Worm (Caenorhabditis elegans) whole organism, L1 larva: Measurements from ENCODE around the gene his-35.
A peak's percentile ranks its signal among the peaks of the same experiment; 100 is the strongest.

Source experiments
- F16B12.6 ChIP-seq: fragments of 150-350 bp; optimal IDR thresholded peaks from 2 replicates; lab custom pipeline; 2014; ENCODE audit warnings: missing biosample characterization, missing genetic modification characterization
- aha-1 ChIP-seq: fragments of 150-350 bp; optimal IDR thresholded peaks from 2 replicates; lab custom pipeline; 2014; ENCODE audit warnings: missing biosample characterization, missing genetic modification characterization
- ama-1 ChIP-seq: fragments of 150-350 bp; optimal IDR thresholded peaks from 2 replicates; lab custom pipeline; 2014
- blmp-1 ChIP-seq: fragments of 150-350 bp; optimal IDR thresholded peaks from 2 replicates; lab custom pipeline; 2014; ENCODE audit warnings: missing biosample characterization, missing genetic modification characterization
- ceh-63 ChIP-seq: fragments of 200-800 bp; sonication (Bioruptor generic); optimal IDR thresholded peaks from 2 replicates; lab custom pipeline; 2018; ENCODE audit warnings: mild to moderate bottlenecking, missing genetic modification characterization, missing compliant biosample characterization
- ceh-82 ChIP-seq, 3 experiments: fragments of 150-350 bp in 1 of 3; sonication (generic microtip) in 2 of 3; optimal IDR thresholded peaks; 2 replicates each; lab custom pipeline; 2014 to 2017; ENCODE audit warnings: missing biosample characterization in 3 of 3, missing genetic modification characterization in 3 of 3
- ceh-88 ChIP-seq: fragments of 200-800 bp; sonication (Bioruptor generic); IDR thresholded peaks from 2 replicates; pipeline ENCODE4 v1.3.6; 2022; ENCODE audit warnings: missing genetic modification characterization, missing compliant biosample characterization
- dpl-1 ChIP-seq, 3 experiments: fragments of 150-350 bp in 2 of 3; sonication (generic microtip) in 1 of 3; optimal IDR thresholded peaks; 2 replicates each; lab custom pipeline; 2014 to 2017; ENCODE audit warnings: missing biosample characterization in 3 of 3, missing genetic modification characterization in 3 of 3, missing genetic modification reagents in 3 of 3
- efl-1 ChIP-seq, 4 experiments: fragments of 150-350 bp; optimal IDR thresholded peaks in 3 of 4; peaks in 1 of 4; 1 replicate in 1 of 4; 2 replicates in 3 of 4; lab custom pipeline; 2014; ENCODE audit warnings: missing biosample characterization in 2 of 4, missing genetic modification characterization in 2 of 4, missing genetic modification reagents in 2 of 4
- efl-3 ChIP-seq: fragments of 200-800 bp; sonication (Bioruptor generic); optimal IDR thresholded peaks from 2 replicates; lab custom pipeline; 2018; ENCODE audit warnings: mild to moderate bottlenecking, missing genetic modification characterization, missing compliant biosample characterization
- egl-13 ChIP-seq: sonication (generic microtip); optimal IDR thresholded peaks from 2 replicates; lab custom pipeline; 2016; ENCODE audit warnings: missing genotype, missing genetic modification reagents, missing genetic modification characterization, missing compliant biosample characterization
- elt-3 ChIP-seq, 6 experiments: fragments of 150-350 bp in 1 of 6; sonication (generic microtip); optimal IDR thresholded peaks; 2 replicates each; lab custom pipeline; 2017 to 2018; ENCODE audit warnings: missing biosample characterization in 6 of 6, missing genetic modification characterization in 6 of 6, inconsistent platforms in 1 of 6
- ets-5 ChIP-seq: fragments of 200-800 bp; sonication (Bioruptor generic); IDR thresholded peaks from 2 replicates; pipeline ENCODE4 v1.3.6; 2022; ENCODE audit warnings: missing genetic modification characterization, missing compliant biosample characterization
- fkh-4 ChIP-seq: sonication (generic microtip); optimal IDR thresholded peaks from 2 replicates; lab custom pipeline; 2016; ENCODE audit warnings: missing compliant biosample characterization, missing genetic modification characterization, borderline replicate concordance
- fkh-8 ChIP-seq: sonication (generic microtip); optimal IDR thresholded peaks from 2 replicates; lab custom pipeline; 2016; ENCODE audit warnings: mild to moderate bottlenecking, missing genetic modification characterization, missing compliant biosample characterization
- grh-1 ChIP-seq: fragments of 200-800 bp; sonication (Bioruptor generic); IDR thresholded peaks from 2 replicates; pipeline ENCODE4 v1.3.6; 2022; ENCODE audit warnings: missing genetic modification reagents, missing genetic modification characterization, missing compliant biosample characterization
- hlh-17 ChIP-seq: fragments of 200-800 bp; sonication (Bioruptor generic); optimal IDR thresholded peaks from 2 replicates; lab custom pipeline; 2018; ENCODE audit warnings: missing genetic modification characterization, mild to moderate bottlenecking, missing compliant biosample characterization, moderate library complexity, borderline replicate concordance
- hlh-4 ChIP-seq: sonication (generic microtip); optimal IDR thresholded peaks from 2 replicates; lab custom pipeline; 2016; ENCODE audit warnings: mild to moderate bottlenecking, missing genetic modification characterization, missing compliant biosample characterization
- irx-1 ChIP-seq: sonication (generic microtip); optimal IDR thresholded peaks from 2 replicates; lab custom pipeline; 2016; ENCODE audit warnings: missing genetic modification characterization, missing compliant biosample characterization
- jun-1 ChIP-seq: fragments of 150-350 bp; optimal IDR thresholded peaks from 2 replicates; lab custom pipeline; 2014; ENCODE audit warnings: missing biosample characterization, missing genetic modification reagents, missing genetic modification characterization
- lin-14 ChIP-seq: fragments of 200-800 bp; sonication (Bioruptor generic); optimal IDR thresholded peaks from 2 replicates; lab custom pipeline; 2018; ENCODE audit warnings: mild to moderate bottlenecking, missing genetic modification characterization, moderate library complexity, missing compliant biosample characterization
- lin-15B ChIP-seq: fragments of 150-350 bp; sonication (generic microtip); optimal IDR thresholded peaks from 3 replicates; lab custom pipeline; 2014; ENCODE audit warnings: missing biosample characterization, missing genetic modification characterization
- mab-9 ChIP-seq: fragments of 200-800 bp; sonication (Bioruptor generic); IDR thresholded peaks from 2 replicates; pipeline ENCODE4 v1.3.6; 2022; ENCODE audit warnings: missing genetic modification reagents, missing genetic modification characterization, missing compliant biosample characterization
- mep-1 ChIP-seq: fragments of 150-350 bp; optimal IDR thresholded peaks from 2 replicates; lab custom pipeline; 2014; ENCODE audit warnings: missing biosample characterization, missing genetic modification characterization
- nhr-11 ChIP-seq: fragments of 150-350 bp; optimal IDR thresholded peaks from 2 replicates; lab custom pipeline; 2014; ENCODE audit warnings: missing biosample characterization, missing genetic modification characterization
- nhr-12 ChIP-seq: sonication (generic microtip); optimal IDR thresholded peaks from 2 replicates; lab custom pipeline; 2017; ENCODE audit warnings: missing biosample characterization, missing genetic modification characterization
- nhr-20 ChIP-seq: sonication (generic microtip); optimal IDR thresholded peaks from 2 replicates; lab custom pipeline; 2016; ENCODE audit warnings: mild to moderate bottlenecking, missing genetic modification characterization, missing compliant biosample characterization
- nhr-237 ChIP-seq: fragments of 150-350 bp; optimal IDR thresholded peaks from 2 replicates; lab custom pipeline; 2014; ENCODE audit warnings: missing biosample characterization, missing genetic modification characterization
- nhr-28 ChIP-seq: fragments of 150-350 bp; optimal IDR thresholded peaks from 2 replicates; lab custom pipeline; 2014; ENCODE audit warnings: missing biosample characterization, missing genetic modification characterization
- nhr-47 ChIP-seq: sonication (generic microtip); optimal IDR thresholded peaks from 2 replicates; lab custom pipeline; 2016; ENCODE audit warnings: mild to moderate bottlenecking, missing genetic modification characterization, moderate library complexity, missing compliant biosample characterization
- nhr-71 ChIP-seq: sonication (generic microtip); optimal IDR thresholded peaks from 2 replicates; lab custom pipeline; 2016; ENCODE audit warnings: mild to moderate bottlenecking, missing genetic modification characterization, moderate library complexity, missing compliant biosample characterization
- nhr-76 ChIP-seq: sonication (generic microtip); optimal IDR thresholded peaks from 2 replicates; lab custom pipeline; 2017; ENCODE audit warnings: missing biosample characterization, missing genetic modification characterization
- nhr-85 ChIP-seq: sonication (generic microtip); peaks from one replicate; lab custom pipeline; 2016; ENCODE audit warnings: missing genetic modification characterization, inconsistent platforms, missing compliant biosample characterization
- pax-3 ChIP-seq: fragments of 200-800 bp; sonication (Bioruptor generic); optimal IDR thresholded peaks from 2 replicates; lab custom pipeline; 2018; ENCODE audit warnings: mild to moderate bottlenecking, missing genetic modification characterization, moderate library complexity, missing compliant biosample characterization
- rnt-1 ChIP-seq: sonication (generic microtip); optimal IDR thresholded peaks from 2 replicates; lab custom pipeline; 2016; ENCODE audit warnings: mild to moderate bottlenecking, missing genetic modification characterization, moderate library complexity, missing compliant biosample characterization
- snpc-4 ChIP-seq: fragments of 150-350 bp; optimal IDR thresholded peaks from 2 replicates; lab custom pipeline; 2014; ENCODE audit warnings: missing biosample characterization, missing genetic modification characterization
- snu-23 ChIP-seq: sonication (generic microtip); optimal IDR thresholded peaks from 2 replicates; lab custom pipeline; 2016; ENCODE audit warnings: missing genetic modification characterization, missing compliant biosample characterization
- sptf-1 ChIP-seq: fragments of 150-350 bp; optimal IDR thresholded peaks from 2 replicates; lab custom pipeline; 2014; ENCODE audit warnings: missing biosample characterization, missing genetic modification characterization
- unc-86 ChIP-seq: sonication (generic microtip); optimal IDR thresholded peaks from 2 replicates; lab custom pipeline; 2016; ENCODE audit warnings: missing genetic modification characterization, missing compliant biosample characterization
- unc-98 ChIP-seq: fragments of 200-800 bp; sonication (Bioruptor generic); IDR thresholded peaks from 2 replicates; pipeline ENCODE4 v1.3.6; 2022; ENCODE audit warnings: missing genetic modification characterization, missing compliant biosample characterization
- vab-15 ChIP-seq: sonication (generic microtip); optimal IDR thresholded peaks from 2 replicates; lab custom pipeline; 2017; ENCODE audit warnings: missing genotype, mild to moderate bottlenecking, missing genetic modification characterization, missing compliant biosample characterization
- zip-4 ChIP-seq: fragments of 200-800 bp; sonication (Bioruptor generic); optimal IDR thresholded peaks from 2 replicates; lab custom pipeline; 2018; ENCODE audit warnings: mild to moderate bottlenecking, missing genetic modification characterization, moderate library complexity, missing compliant biosample characterization
- ztf-4 ChIP-seq: fragments of 150-350 bp; optimal IDR thresholded peaks from 2 replicates; lab custom pipeline; 2014; ENCODE audit warnings: missing biosample characterization, missing genetic modification characterization

The his-35 gene

ce11 chrV:9545238-9545709 lies at the start of gene his-35, which contains the start of gene his-41 (continued):
- TF ChIP-seq snpc-4 (peak; percentile 12), ceh-88 (GFP tag; lab: Robert Waterston, UW) (0 out of 2 replicates have a peak, but pooled peaks have one; percentile 10), nhr-76 (tag; lab: Kevin White, UChicago) (no peak), aha-1 (tag; lab: Kevin White, UChicago) (no peak), egl-13 (tag; lab: Kevin White, UChicago) (peak; percentile 72), ceh-63 (no peak), unc-98 (GFP tag; lab: Robert Waterston, UW) (no peak), nhr-20 (tag; lab: Kevin White, UChicago) (peak; percentile 77), rnt-1 (tag; lab: Kevin White, UChicago) (peak; percentile 42), nhr-47 (peak; percentile 87), ztf-4 (tag; lab: Kevin White, UChicago) (no peak), vab-15 (tag; lab: Kevin White, UChicago) (no peak), irx-1 (tag; lab: Kevin White, UChicago) (peak; percentile 55), fkh-8 (tag; lab: Kevin White, UChicago) (peak; percentile 69), nhr-71 (tag; lab: Kevin White, UChicago) (peak; percentile 83), efl-3 (GFP tag; lab: Kevin White, UChicago) (no peak), lin-15B (tag; lab: Kevin White, UChicago) (no peak), jun-1 (peak; percentile 72), zip-4 (peak; percentile 42), nhr-11 (no peak), fkh-4 (no peak), pax-3 (tag; lab: Kevin White, UChicago) (peak; percentile 7), ama-1 (lab: Kevin White, UChicago) (peak; percentile 60), unc-86 (tag; lab: Kevin White, UChicago) (peak; percentile 59), nhr-237 (tag; lab: Kevin White, UChicago) (no peak)

DNA sequence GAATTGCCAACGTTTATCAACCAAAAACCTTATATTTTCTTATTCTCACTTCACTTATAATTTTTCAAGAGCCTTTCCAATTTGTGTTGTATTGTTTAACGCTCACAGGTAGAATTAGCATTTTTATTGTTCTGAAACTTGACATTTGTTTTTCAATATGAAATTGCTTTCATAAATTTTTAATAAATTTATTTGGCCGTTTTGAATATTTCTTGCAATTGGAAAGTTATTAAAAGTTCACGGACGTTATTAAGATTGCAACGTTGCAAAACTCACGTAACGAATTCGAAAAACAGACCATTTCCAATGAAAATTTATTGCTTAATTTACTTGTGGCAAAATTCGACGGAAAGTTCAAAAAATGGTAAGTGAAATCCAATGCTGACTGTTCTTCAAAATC lies 45.2 kb upstream of the his-35 start, which contains the start of gene K09G1.2:
TSS of gene K09G1.2 (plus strand) at position 301 of the 400 bp plus-strand sequence.
- TF ChIP-seq egl-13 (tag; lab: Kevin White, UChicago) (no peak), dpl-1 (GFP tag; optimal IDR thresholded peaks at IDR 0.05; lab: Kevin White, UChicago) (no peak), F16B12.6 (tag; lab: Kevin White, UChicago) (no peak), nhr-28 (no peak)

- TF ChIP-seq mab-9 (GFP tag; lab: Robert Waterston, UW) (no peak), ceh-82 (tag; optimal IDR thresholded peaks at IDR 0.05; lab: Kevin White, UChicago) (no peak), lin-15B (tag; lab: Kevin White, UChicago) (no peak), mep-1 (peak; percentile 16), lin-14 (GFP tag; lab: Kevin White, UChicago) (peak; percentile 57), egl-13 (tag; lab: Kevin White, UChicago) (no peak), elt-3 (tag; optimal IDR thresholded peaks at IDR 0.05; lab: Kevin White, UChicago) (peak in 2 of 6 experiments; percentile 40 to 41), efl-1 (optimal IDR thresholded peaks at IDR 0.05; lab: Kevin White, UChicago) (no peak), efl-1 (GFP tag; optimal IDR thresholded peaks at IDR 0.05 in 1 of 2; lab: Kevin White, UChicago) (no peak), nhr-12 (tag; lab: Kevin White, UChicago) (no peak), nhr-85 (tag; lab: Kevin White, UChicago) (peak; percentile 68), blmp-1 (tag; lab: Kevin White, UChicago) (peak; percentile 68), nhr-76 (tag; lab: Kevin White, UChicago) (no peak), snu-23 (GFP tag; lab: Kevin White, UChicago) (peak; percentile 34), grh-1 (GFP tag; lab: Robert Waterston, UW) (no peak), nhr-20 (tag; lab: Kevin White, UChicago) (peak; percentile 22), hlh-17 (GFP tag; lab: Kevin White, UChicago) (no peak), nhr-71 (tag; lab: Kevin White, UChicago) (peak; percentile 5), ets-5 (GFP tag; lab: Robert Waterston, UW) (no peak), sptf-1 (tag; lab: Kevin White, UChicago) (no peak), hlh-4 (tag; lab: Kevin White, UChicago) (no peak)
Measured at ce11 chrV:9588574-9588973, 43.5 kb upstream of the his-35 start.
